Worm (Caenorhabditis elegans) whole organism, early embryonic: ENCODE measurements around the gene M04B2.2.

Experiments used
- B0310.2 ChIP-seq: sonication (generic microtip); optimal IDR thresholded peaks from 2 replicates; lab custom pipeline; 2016; ENCODE audit warnings: mild to moderate bottlenecking, missing genetic modification characterization, missing compliant biosample characterization
- F13C5.2 ChIP-seq: sonication (generic microtip); optimal IDR thresholded peaks from 2 replicates; lab custom pipeline; 2017; ENCODE audit warnings: mild to moderate bottlenecking, missing genetic modification characterization, inconsistent platforms, missing compliant biosample characterization
- aly-1 ChIP-seq: sonication (generic microtip); optimal IDR thresholded peaks from 2 replicates; lab custom pipeline; 2016; ENCODE audit warnings: missing genetic modification characterization, missing compliant biosample characterization
- ama-1 ChIP-seq: fragments of 150-350 bp; optimal IDR thresholded peaks from 2 replicates; lab custom pipeline; 2014
- ceh-13 ChIP-seq: fragments of 200-800 bp; sonication (Bioruptor generic); optimal IDR thresholded peaks from 2 replicates; lab custom pipeline; 2018; ENCODE audit warnings: mild to moderate bottlenecking, missing genetic modification characterization, missing compliant biosample characterization
- ceh-36 ChIP-seq: sonication (generic microtip); optimal IDR thresholded peaks from 2 replicates; lab custom pipeline; 2016; ENCODE audit warnings: missing genetic modification characterization, inconsistent platforms, missing compliant biosample characterization
- ets-7 ChIP-seq: sonication (generic microtip); optimal IDR thresholded peaks from 2 replicates; lab custom pipeline; 2016; ENCODE audit warnings: missing genotype, missing genetic modification characterization, missing compliant biosample characterization
- flt-1 ChIP-seq: fragments of 200-800 bp; sonication (Bioruptor generic); IDR thresholded peaks from 2 replicates; pipeline ENCODE4 v1.3.6; 2022; ENCODE audit warnings: missing genetic modification characterization, missing compliant biosample characterization
- hmbx-1 ChIP-seq: sonication (generic microtip); optimal IDR thresholded peaks from 2 replicates; lab custom pipeline; 2016; ENCODE audit warnings: mild to moderate bottlenecking, missing genetic modification characterization, missing compliant biosample characterization
- hmg-4 ChIP-seq: fragments of 200-800 bp; sonication (Bioruptor generic); optimal IDR thresholded peaks from 2 replicates; lab custom pipeline; 2018; ENCODE audit warnings: mild to moderate bottlenecking, missing genetic modification characterization, missing compliant biosample characterization
- hnd-1 ChIP-seq: sonication (generic microtip); optimal IDR thresholded peaks from 2 replicates; lab custom pipeline; 2016; ENCODE audit warnings: missing genetic modification characterization, missing compliant biosample characterization
- pes-1 ChIP-seq: fragments of 200-800 bp; sonication (Bioruptor generic); IDR thresholded peaks from 2 replicates; pipeline ENCODE4 v1.3.6; 2022; ENCODE audit warnings: missing genetic modification reagents, missing genetic modification characterization, missing compliant biosample characterization
- scrt-1 ChIP-seq: fragments of 200-800 bp; sonication (Bioruptor generic); IDR thresholded peaks from 2 replicates; pipeline ENCODE4 v1.3.6; 2022; ENCODE audit warnings: missing genetic modification characterization, missing compliant biosample characterization
- sea-1 ChIP-seq: fragments of 200-800 bp; sonication (Bioruptor generic); conservative IDR thresholded peaks from 2 replicates; pipeline ENCODE4 v1.3.6; 2022; ENCODE audit warnings: missing genetic modification characterization, missing compliant biosample characterization
- tbx-11 ChIP-seq: fragments of 200-800 bp; sonication (Bioruptor generic); IDR thresholded peaks from 2 replicates; pipeline ENCODE4 v1.3.6; 2022; ENCODE audit warnings: missing genetic modification characterization, missing compliant biosample characterization
- tbx-37 ChIP-seq: fragments of 200-800 bp; sonication (Bioruptor generic); conservative IDR thresholded peaks from 2 replicates; pipeline ENCODE4 v1.3.6; 2022; ENCODE audit warnings: missing genetic modification reagents, missing genetic modification characterization, missing compliant biosample characterization
- tra-4 ChIP-seq: sonication (generic microtip); optimal IDR thresholded peaks from 2 replicates; lab custom pipeline; 2017; ENCODE audit warnings: missing genetic modification characterization, missing compliant biosample characterization

The M04B2.2 gene

ce11 chrIV:11510664-11511063, 17.2 kb upstream of the M04B2.2 start, which contains the start of gene M04B2.6:
M04B2.6 (minus strand) TSS chrIV:11510764.
- TF ChIP-seq ceh-36 (tag; lab: Kevin White, UChicago) (no peak), tbx-11 (GFP tag; lab: Robert Waterston, UW) (no peak), sea-1 (no peak), scrt-1 (GFP tag; lab: Robert Waterston, UW) (no peak), F13C5.2 (tag; lab: Kevin White, UChicago) (no peak), flt-1 (no peak), ama-1 (lab: Kevin White, UChicago) (no peak), hmg-4 (GFP tag; lab: Kevin White, UChicago) (no peak), aly-1 (tag; lab: Kevin White, UChicago) (no peak), pes-1 (GFP tag; lab: Robert Waterston, UW) (no peak), ceh-13 (no peak), tbx-37 (GFP tag; lab: Robert Waterston, UW) (no peak), hnd-1 (no peak)

ce11 chrIV:11520960-11521359, 6.9 kb upstream of the M04B2.2 start, which contains the start of the genes M04B2.4 and gfl-1:
M04B2.4 (minus strand) TSS chrIV:11521031.
gfl-1 (plus strand) TSS chrIV:11521290.
- TF ChIP-seq hmg-4 (GFP tag; lab: Kevin White, UChicago): no peak
- TF ChIP-seq aly-1 (tag; lab: Kevin White, UChicago): no peak
- no peak for TF ChIP-seq F13C5.2 (tag; lab: Kevin White, UChicago)

- peak; percentile 12 for TF ChIP-seq ama-1 (lab: Kevin White, UChicago)
- no peak for TF ChIP-seq F13C5.2 (tag; lab: Kevin White, UChicago)
Observed at ce11 chrIV:11522225-11522952, 5.5 kb upstream of the M04B2.2 start.

ce11 chrIV:11523685-11524084, 4.2 kb upstream of the M04B2.2 start:
- TF ChIP-seq hnd-1 (no peak), sea-1 (no peak), aly-1 (tag; lab: Kevin White, UChicago) (no peak), flt-1 (no peak), F13C5.2 (tag; lab: Kevin White, UChicago) (no peak), ets-7 (tag; lab: Kevin White, UChicago) (no peak), hmg-4 (GFP tag; lab: Kevin White, UChicago) (no peak), B0310.2 (tag; lab: Kevin White, UChicago) (no peak), tra-4 (tag; lab: Kevin White, UChicago) (no peak), tbx-37 (GFP tag; lab: Robert Waterston, UW) (no peak), pes-1 (GFP tag; lab: Robert Waterston, UW) (no peak; the same call in 1 of the 2 replicates), tbx-11 (GFP tag; lab: Robert Waterston, UW) (no peak), hmbx-1 (tag; lab: Kevin White, UChicago) (no peak), ceh-36 (tag; lab: Kevin White, UChicago) (no peak), scrt-1 (GFP tag; lab: Robert Waterston, UW) (no peak), ceh-13 (no peak), ama-1 (lab: Kevin White, UChicago) (no peak)

ce11 chrIV:11524241-11524692, 3.6 kb upstream of the M04B2.2 start, which contains the start of gene mep-1:
mep-1 (plus strand) TSS chrIV:11524642.
- peak; percentile 58 for TF ChIP-seq pes-1 (GFP tag; lab: Robert Waterston, UW)
- no peak for TF ChIP-seq B0310.2 (tag; lab: Kevin White, UChicago)

- TF ChIP-seq tra-4 (tag; lab: Kevin White, UChicago) (no peak), F13C5.2 (tag; lab: Kevin White, UChicago) (no peak), hnd-1 (no peak), aly-1 (tag; lab: Kevin White, UChicago) (no peak), flt-1 (no peak), hmg-4 (GFP tag; lab: Kevin White, UChicago) (no peak), tbx-11 (GFP tag; lab: Robert Waterston, UW) (no peak)
Observed at ce11 chrIV:11526189-11526588, 1.7 kb upstream of the M04B2.2 start.

ce11 chrIV:11548671-11549070, 20.8 kb downstream of the M04B2.2 start, which contains the start of gene M04B2.7:
M04B2.7 (minus strand) TSS chrIV:11548771.
- TF ChIP-seq pes-1 (GFP tag; lab: Robert Waterston, UW) (no peak), scrt-1 (GFP tag; lab: Robert Waterston, UW) (no peak), aly-1 (tag; lab: Kevin White, UChicago) (no peak), F13C5.2 (tag; lab: Kevin White, UChicago) (no peak), ama-1 (lab: Kevin White, UChicago) (no peak), tra-4 (tag; lab: Kevin White, UChicago) (no peak), ceh-36 (tag; lab: Kevin White, UChicago) (no peak), B0310.2 (tag; lab: Kevin White, UChicago) (no peak), hmg-4 (GFP tag; lab: Kevin White, UChicago) (no peak), tbx-37 (GFP tag; lab: Robert Waterston, UW) (no peak), tbx-11 (GFP tag; lab: Robert Waterston, UW) (no peak), ets-7 (tag; lab: Kevin White, UChicago) (no peak)

ce11 chrIV:11549694-11550093, 21.8 kb downstream of the M04B2.2 start:
- peak; percentile 91 for TF ChIP-seq pes-1 (GFP tag; lab: Robert Waterston, UW)
- TF ChIP-seq ceh-36 (tag; lab: Kevin White, UChicago): no peak
- peak; percentile 86 for TF ChIP-seq sea-1
- TF ChIP-seq hnd-1: peak; percentile 79
- peak; percentile 55 for TF ChIP-seq hmbx-1 (tag; lab: Kevin White, UChicago)
- peak; percentile 65 for TF ChIP-seq ets-7 (tag; lab: Kevin White, UChicago)
- peak; percentile 63 for TF ChIP-seq tra-4 (tag; lab: Kevin White, UChicago)
- TF ChIP-seq tbx-11 (GFP tag; lab: Robert Waterston, UW): peak; percentile 87
- TF ChIP-seq ama-1 (lab: Kevin White, UChicago): no peak
- TF ChIP-seq ceh-13: peak; percentile 89
- TF ChIP-seq flt-1: peak; percentile 86
- peak; percentile 80 for TF ChIP-seq tbx-37 (GFP tag; lab: Robert Waterston, UW)
- TF ChIP-seq F13C5.2 (tag; lab: Kevin White, UChicago): peak; percentile 89
- peak; percentile 94 for TF ChIP-seq scrt-1 (GFP tag; lab: Robert Waterston, UW)
- peak; percentile 92 for TF ChIP-seq hmg-4 (GFP tag; lab: Kevin White, UChicago)
- peak; percentile 91 for TF ChIP-seq aly-1 (tag; lab: Kevin White, UChicago)
- TF ChIP-seq B0310.2 (tag; lab: Kevin White, UChicago): peak; percentile 87
